Worm (Caenorhabditis elegans) whole organism, young adult: ENCODE data around the gene C52E4.7.

Experiments used
- B0336.3 ChIP-seq: fragments of 200-800 bp; sonication (Bioruptor generic); IDR thresholded peaks from 2 replicates; pipeline ENCODE4 v1.3.6; 2022; ENCODE audit warnings: missing genetic modification characterization, missing compliant biosample characterization
- F22D6.2 ChIP-seq: sonication (generic microtip); optimal IDR thresholded peaks from 2 replicates; lab custom pipeline; 2016; ENCODE audit warnings: mild to moderate bottlenecking, missing genetic modification characterization, missing compliant biosample characterization
- F52B5.7 ChIP-seq: sonication (generic microtip); optimal IDR thresholded peaks from 2 replicates; lab custom pipeline; 2016; ENCODE audit warnings: mild to moderate bottlenecking, missing genetic modification characterization, missing compliant biosample characterization
- F57A8.1 ChIP-seq: fragments of 200-800 bp; sonication (Bioruptor generic); optimal IDR thresholded peaks from 2 replicates; lab custom pipeline; 2018; ENCODE audit warnings: mild to moderate bottlenecking, missing genetic modification characterization, moderate library complexity, missing compliant biosample characterization
- ZK185.1 ChIP-seq: sonication (generic microtip); optimal IDR thresholded peaks from 2 replicates; lab custom pipeline; 2016; ENCODE audit warnings: mild to moderate bottlenecking, missing genetic modification characterization, missing compliant biosample characterization; ENCODE audit not compliant: poor library complexity, severe bottlenecking
- attf-3 ChIP-seq: fragments of 200-800 bp; sonication (Bioruptor generic); conservative IDR thresholded peaks from 2 replicates; pipeline ENCODE4 v1.3.6; 2022; ENCODE audit warnings: missing genetic modification reagents, missing genetic modification characterization, missing compliant biosample characterization
- attf-6 ChIP-seq: fragments of 200-800 bp; sonication (Bioruptor generic); IDR thresholded peaks from 2 replicates; pipeline ENCODE4 v1.3.6; 2022; ENCODE audit warnings: missing genetic modification reagents, missing genetic modification characterization, missing compliant biosample characterization
- bed-1 ChIP-seq: fragments of 200-800 bp; sonication (Bioruptor generic); IDR thresholded peaks from 2 replicates; pipeline ENCODE4 v1.3.6; 2022; ENCODE audit warnings: missing genetic modification reagents, missing genetic modification characterization, missing compliant biosample characterization
- ceh-27 ChIP-seq: fragments of 200-800 bp; sonication (Bioruptor generic); optimal IDR thresholded peaks from 2 replicates; lab custom pipeline; 2018; ENCODE audit warnings: mild to moderate bottlenecking, missing genetic modification characterization, moderate library complexity, missing compliant biosample characterization
- ceh-40 ChIP-seq: fragments of 200-800 bp; sonication (Bioruptor generic); IDR thresholded peaks from 2 replicates; pipeline ENCODE4 v1.3.6; 2022; ENCODE audit warnings: missing genetic modification characterization, missing compliant biosample characterization
- ceh-79 ChIP-seq: sonication (generic microtip); optimal IDR thresholded peaks from 2 replicates; lab custom pipeline; 2017; ENCODE audit warnings: mild to moderate bottlenecking, missing genetic modification characterization, missing compliant biosample characterization
- ceh-91 ChIP-seq: fragments of 200-800 bp; sonication (Bioruptor generic); IDR thresholded peaks from 2 replicates; pipeline ENCODE4 v1.3.6; 2022; ENCODE audit warnings: missing genetic modification reagents, missing genetic modification characterization, missing compliant biosample characterization
- efl-1 ChIP-seq: fragments of 150-350 bp; optimal IDR thresholded peaks from 2 replicates; lab custom pipeline; 2014; ENCODE audit warnings: missing biosample characterization, missing genetic modification reagents, missing genetic modification characterization
- egl-18 ChIP-seq: fragments of 200-800 bp; sonication (Bioruptor generic); IDR thresholded peaks from 2 replicates; pipeline ENCODE4 v1.3.6; 2022; ENCODE audit warnings: missing genetic modification reagents, missing genetic modification characterization, missing compliant biosample characterization
- ets-4 ChIP-seq: fragments of 200-800 bp; sonication (Bioruptor generic); optimal IDR thresholded peaks from 2 replicates; lab custom pipeline; 2018; ENCODE audit warnings: mild to moderate bottlenecking, missing genetic modification characterization, missing compliant biosample characterization
- him-1 ChIP-seq: sonication (generic microtip); optimal IDR thresholded peaks from 2 replicates; lab custom pipeline; 2016; ENCODE audit warnings: missing genotype, missing genetic modification reagents, missing genetic modification characterization, missing compliant biosample characterization
- hrde-1 ChIP-seq: sonication (generic microtip); optimal IDR thresholded peaks from 2 replicates; lab custom pipeline; 2016; ENCODE audit warnings: missing genetic modification characterization, mild to moderate bottlenecking, missing compliant biosample characterization, moderate library complexity, missing genotype, missing genetic modification reagents, borderline replicate concordance
- hsf-1 ChIP-seq: fragments of 200-800 bp; sonication (Bioruptor generic); IDR thresholded peaks from 2 replicates; pipeline ENCODE4 v1.3.6; 2022; ENCODE audit warnings: missing genetic modification reagents, missing genetic modification characterization, missing compliant biosample characterization
- lin-35 ChIP-seq, 3 experiments: fragments of 150-350 bp in 2 of 3; sonication (generic microtip) in 1 of 3; optimal IDR thresholded peaks; 2 replicates each; lab custom pipeline; 2014 to 2018; ENCODE audit warnings: missing biosample characterization in 3 of 3, missing genetic modification characterization in 3 of 3, missing genetic modification reagents in 3 of 3
- lin-54 ChIP-seq: fragments of 200-800 bp; sonication (Bioruptor generic); optimal IDR thresholded peaks from 2 replicates; lab custom pipeline; 2018; ENCODE audit warnings: mild to moderate bottlenecking, missing genetic modification characterization, missing compliant biosample characterization
- lsl-1 ChIP-seq: fragments of 200-800 bp; sonication (Bioruptor generic); optimal IDR thresholded peaks from 2 replicates; lab custom pipeline; 2018; ENCODE audit warnings: mild to moderate bottlenecking, missing genetic modification characterization, moderate library complexity, missing compliant biosample characterization
- lsy-27 ChIP-seq: sonication (generic microtip); optimal IDR thresholded peaks from 2 replicates; lab custom pipeline; 2017; ENCODE audit warnings: missing genetic modification characterization, mild to moderate bottlenecking, missing compliant biosample characterization, antibody characterized with exemption, missing genotype, borderline replicate concordance; ENCODE audit not compliant: insufficient read depth
- madf-10 ChIP-seq: sonication (generic microtip); optimal IDR thresholded peaks from 2 replicates; lab custom pipeline; 2016; ENCODE audit warnings: mild to moderate bottlenecking, missing genetic modification characterization, missing compliant biosample characterization
- nfya-1 ChIP-seq: sonication (generic microtip); optimal IDR thresholded peaks from 2 replicates; lab custom pipeline; 2017; ENCODE audit warnings: antibody characterized with exemption, missing compliant biosample characterization, missing genetic modification characterization, borderline replicate concordance; ENCODE audit not compliant: insufficient read depth
- nhr-120 ChIP-seq: fragments of 200-800 bp; sonication (Bioruptor generic); IDR thresholded peaks from 2 replicates; pipeline ENCODE4 v1.3.6; 2022; ENCODE audit warnings: missing genetic modification characterization, missing compliant biosample characterization
- rec-8 ChIP-seq, 2 experiments: sonication (generic microtip); optimal IDR thresholded peaks; 2 replicates each; lab custom pipeline; 2016; ENCODE audit warnings: mild to moderate bottlenecking in 2 of 2, missing genetic modification characterization in 2 of 2, missing genetic modification reagents in 2 of 2, missing genotype in 2 of 2, missing biosample characterization in 1 of 2, missing compliant biosample characterization in 1 of 2, moderate library complexity in 1 of 2
- repo-1 ChIP-seq: sonication (generic microtip); optimal IDR thresholded peaks from 2 replicates; lab custom pipeline; 2017; ENCODE audit warnings: mild to moderate bottlenecking, missing genetic modification characterization, missing compliant biosample characterization
- sea-2 ChIP-seq: fragments of 200-800 bp; sonication (Bioruptor generic); IDR thresholded peaks from 2 replicates; pipeline ENCODE4 v1.3.6; 2022; ENCODE audit warnings: missing genetic modification characterization, missing compliant biosample characterization
- snpc-1.3 ChIP-seq: sonication (generic microtip); optimal IDR thresholded peaks from 2 replicates; lab custom pipeline; 2017; ENCODE audit warnings: missing genetic modification characterization, mild to moderate bottlenecking, missing compliant biosample characterization, antibody characterized with exemption, moderate library complexity, missing genotype, missing genetic modification reagents; ENCODE audit not compliant: insufficient read depth
- tbp1 ChIP-seq: fragments of 200-800 bp; sonication (Bioruptor generic); optimal IDR thresholded peaks from 2 replicates; lab custom pipeline; 2018; ENCODE audit warnings: mild to moderate bottlenecking, missing genetic modification characterization, missing compliant biosample characterization
- tlf-1 ChIP-seq: fragments of 200-800 bp; sonication (Bioruptor generic); optimal IDR thresholded peaks from 2 replicates; lab custom pipeline; 2018; ENCODE audit warnings: mild to moderate bottlenecking, missing genetic modification characterization, missing compliant biosample characterization
- unc-62 ChIP-seq: fragments of 150-350 bp; optimal IDR thresholded peaks from 2 replicates; lab custom pipeline; 2014; ENCODE audit warnings: missing biosample characterization, missing genetic modification reagents, missing genetic modification characterization
- zfh-2 ChIP-seq: fragments of 200-800 bp; sonication (Bioruptor generic); conservative IDR thresholded peaks from 2 replicates; pipeline ENCODE4 v1.3.6; 2022; ENCODE audit warnings: missing genetic modification reagents, missing genetic modification characterization, missing compliant biosample characterization
- zim-3 ChIP-seq: sonication (generic microtip); optimal IDR thresholded peaks from 2 replicates; lab custom pipeline; 2017; ENCODE audit warnings: mild to moderate bottlenecking, missing genetic modification characterization, moderate library complexity, missing compliant biosample characterization
- ztf-26 ChIP-seq: sonication (generic microtip); optimal IDR thresholded peaks from 2 replicates; lab custom pipeline; 2017; ENCODE audit warnings: missing genetic modification characterization, missing compliant biosample characterization
- ztf-28 ChIP-seq: fragments of 200-800 bp; sonication (Bioruptor generic); IDR thresholded peaks from 2 replicates; pipeline ENCODE4 v1.3.6; 2022; ENCODE audit warnings: missing genetic modification reagents, missing genetic modification characterization, missing compliant biosample characterization
- ztf-6 ChIP-seq: fragments of 200-800 bp; sonication (Bioruptor generic); IDR thresholded peaks from 2 replicates; pipeline ENCODE4 v1.3.6; 2022; ENCODE audit warnings: missing genetic modification reagents, missing genetic modification characterization, missing compliant biosample characterization

The C52E4.7 gene

DNA sequence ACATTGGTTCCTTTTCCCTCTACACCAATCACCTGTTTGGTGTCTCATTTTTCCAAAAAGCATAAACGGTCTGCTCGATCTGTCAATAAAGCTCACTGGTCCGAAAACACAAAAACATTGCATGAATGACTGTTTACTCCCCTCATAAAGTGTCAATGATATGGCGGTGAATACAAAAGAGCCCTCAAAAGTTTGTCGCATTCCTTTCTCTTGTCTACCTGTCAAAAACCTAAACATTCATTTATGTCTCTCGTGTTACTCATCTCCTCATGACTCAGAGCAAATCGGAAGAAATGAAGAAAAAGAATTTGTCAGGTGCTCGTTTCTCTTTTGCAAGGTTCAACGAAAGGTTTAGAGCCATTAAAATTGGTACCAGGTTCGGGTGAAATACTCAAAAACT lies 42.9 kb upstream of the C52E4.7 start:
- TF ChIP-seq zfh-2 (GFP tag; lab: Robert Waterston, UW) = no peak
- no peak for TF ChIP-seq ZK185.1 (tag; lab: Kevin White, UChicago)
- no peak for TF ChIP-seq unc-62 (GFP tag; lab: Kevin White, UChicago)
- no peak for TF ChIP-seq rec-8 (tag; optimal IDR thresholded peaks at IDR 0.05; lab: Kevin White, UChicago)
- no peak for TF ChIP-seq tbp1 (GFP tag; lab: Kevin White, UChicago)
- no peak for TF ChIP-seq sea-2
- TF ChIP-seq ztf-28 (GFP tag; lab: Robert Waterston, UW) = no peak
- no peak for TF ChIP-seq nfya-1 (tag; lab: Kevin White, UChicago)
- TF ChIP-seq B0336.3 (GFP tag; lab: Robert Waterston, UW) = no peak
- no peak for TF ChIP-seq ceh-40
- TF ChIP-seq, all 124 proteins: peak for 0

DNA sequence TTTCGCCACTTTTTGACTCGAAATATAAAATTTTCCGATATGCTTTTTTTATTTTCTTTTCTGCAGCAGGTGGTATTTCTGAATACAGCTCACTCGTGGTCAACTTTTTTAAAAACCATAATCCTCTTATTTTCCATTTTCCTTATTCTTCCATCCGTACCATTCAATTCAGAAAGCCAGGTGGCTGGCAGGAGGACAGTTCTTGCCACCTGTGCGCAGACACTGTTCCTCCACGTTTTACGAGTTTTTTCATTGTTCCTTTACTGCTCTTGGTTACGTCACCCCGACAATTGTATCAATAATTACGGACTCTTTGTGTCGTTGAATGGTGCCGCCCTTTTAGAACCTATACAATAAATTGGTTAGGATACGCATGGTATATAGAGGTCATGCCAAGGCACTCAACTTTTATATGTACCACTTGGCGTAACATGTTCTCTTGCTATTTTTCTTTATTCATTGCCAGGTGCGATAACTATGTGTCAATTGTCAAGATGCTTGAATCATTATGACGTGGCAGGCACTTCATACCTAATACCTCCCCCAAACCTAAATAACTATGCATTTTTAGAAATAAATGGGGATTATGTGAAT lies 41.1 kb upstream of the C52E4.7 start:
- TF ChIP-seq hrde-1 (tag; lab: Kevin White, UChicago) (no peak), nhr-120 (GFP tag; lab: Robert Waterston, UW) (no peak), bed-1 (GFP tag; lab: Robert Waterston, UW) (no peak), egl-18 (no peak), ztf-28 (GFP tag; lab: Robert Waterston, UW) (no peak), F52B5.7 (tag; lab: Kevin White, UChicago) (no peak), F22D6.2 (no peak), ceh-27 (GFP tag; lab: Kevin White, UChicago) (no peak), nfya-1 (tag; lab: Kevin White, UChicago) (no peak), lsy-27 (no peak), ztf-6 (GFP tag; lab: Robert Waterston, UW) (no peak), him-1 (tag; lab: Kevin White, UChicago) (no peak), tlf-1 (no peak), repo-1 (tag; lab: Kevin White, UChicago) (no peak), lin-54 (GFP tag; lab: Kevin White, UChicago) (no peak), efl-1 (GFP tag; lab: Kevin White, UChicago) (no peak), hsf-1 (GFP tag; lab: Robert Waterston, UW) (no peak)

DNA sequence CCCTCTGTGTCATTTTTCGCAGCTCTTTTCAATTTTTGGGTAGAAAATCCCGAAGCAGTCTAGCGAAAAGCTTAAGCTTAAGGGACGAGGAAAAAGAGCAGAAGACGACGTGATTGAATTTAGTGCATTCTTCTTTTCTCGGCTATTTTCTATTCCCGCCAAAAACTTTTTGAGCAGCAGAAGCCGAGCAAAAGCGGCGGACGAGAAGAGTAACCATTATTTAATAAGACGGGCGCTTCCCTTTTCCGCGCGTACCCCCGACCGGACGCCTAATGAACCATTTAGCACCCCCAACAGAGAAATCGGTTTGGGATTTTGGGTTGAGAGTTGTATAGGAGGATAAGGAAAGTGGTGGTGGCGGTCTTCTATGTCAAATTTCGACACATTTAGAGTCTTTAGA lies 40.5 kb upstream of the C52E4.7 start:
- TF ChIP-seq madf-10 (tag; lab: Kevin White, UChicago) = no peak
- TF ChIP-seq lin-35 (GFP tag; optimal IDR thresholded peaks at IDR 0.05; lab: Kevin White, UChicago) = no peak
- no peak for TF ChIP-seq lsy-27
- TF ChIP-seq zim-3 (tag; lab: Kevin White, UChicago) = no peak
- TF ChIP-seq lsl-1 (GFP tag; lab: Kevin White, UChicago) = no peak
- no peak for TF ChIP-seq hsf-1 (GFP tag; lab: Robert Waterston, UW)
- TF ChIP-seq ceh-79 (tag; lab: Kevin White, UChicago) = no peak
- TF ChIP-seq ceh-91 (GFP tag; lab: Robert Waterston, UW) = no peak
- TF ChIP-seq F57A8.1 (GFP tag; lab: Kevin White, UChicago) = no peak
- no peak for TF ChIP-seq snpc-1.3 (tag; lab: Kevin White, UChicago)
- TF ChIP-seq ztf-26 = no peak
- no peak for TF ChIP-seq attf-3 (GFP tag; lab: Robert Waterston, UW)
- no peak for TF ChIP-seq ets-4 (GFP tag; lab: Kevin White, UChicago)
- no peak for TF ChIP-seq hrde-1 (tag; lab: Kevin White, UChicago)
- TF ChIP-seq attf-6 (GFP tag; lab: Robert Waterston, UW) = no peak
- TF ChIP-seq, all 124 proteins: peak for 0
